Worm (Caenorhabditis elegans) whole organism, late embryonic: ENCODE results near the gene cyp-25A2.

Experiments
- C08G9.2 ChIP-seq: sonication (generic microtip); optimal IDR thresholded peaks from 2 replicates; lab custom pipeline; 2016; ENCODE audit warnings: mild to moderate bottlenecking, missing genetic modification characterization, moderate library complexity, missing compliant biosample characterization
- C38D4.7 ChIP-seq: fragments of 200-800 bp; sonication (Bioruptor generic); optimal IDR thresholded peaks from 2 replicates; lab custom pipeline; 2018; ENCODE audit warnings: mild to moderate bottlenecking, missing genetic modification characterization, moderate library complexity, missing compliant biosample characterization
- K09A11.1 ChIP-seq: sonication (generic microtip); optimal IDR thresholded peaks from 2 replicates; lab custom pipeline; 2017; ENCODE audit warnings: antibody characterized with exemption, mild to moderate bottlenecking, missing genetic modification characterization, missing compliant biosample characterization; ENCODE audit not compliant: insufficient read depth
- T23F11.4 ChIP-seq: fragments of 200-800 bp; sonication (Bioruptor generic); optimal IDR thresholded peaks from 2 replicates; lab custom pipeline; 2018; ENCODE audit warnings: mild to moderate bottlenecking, missing genetic modification characterization, missing compliant biosample characterization
- Y22D7AL.16 ChIP-seq: sonication (generic microtip); optimal IDR thresholded peaks from 2 replicates; lab custom pipeline; 2016; ENCODE audit warnings: missing genetic modification characterization, missing compliant biosample characterization
- ceh-18 ChIP-seq: sonication (generic microtip); optimal IDR thresholded peaks from 2 replicates; lab custom pipeline; 2016; ENCODE audit warnings: missing genetic modification characterization, missing compliant biosample characterization
- ceh-2 ChIP-seq: sonication (generic microtip); optimal IDR thresholded peaks from 2 replicates; lab custom pipeline; 2016; ENCODE audit warnings: missing genotype, missing genetic modification characterization, missing compliant biosample characterization
- ceh-34 ChIP-seq: sonication (generic microtip); optimal IDR thresholded peaks from 2 replicates; lab custom pipeline; 2016; ENCODE audit warnings: mild to moderate bottlenecking, missing genetic modification characterization, missing compliant biosample characterization
- ceh-9 ChIP-seq: sonication (generic microtip); optimal IDR thresholded peaks from 2 replicates; lab custom pipeline; 2016; ENCODE audit warnings: mild to moderate bottlenecking, missing genetic modification characterization, inconsistent platforms, missing compliant biosample characterization
- elt-2 ChIP-seq: sonication (generic microtip); optimal IDR thresholded peaks from 2 replicates; lab custom pipeline; 2016; ENCODE audit warnings: missing genetic modification reagents, missing genetic modification characterization, missing compliant biosample characterization
- elt-4 ChIP-seq: sonication (generic microtip); optimal IDR thresholded peaks from 2 replicates; lab custom pipeline; 2016; ENCODE audit warnings: missing genetic modification characterization, missing compliant biosample characterization
- ets-4 ChIP-seq: sonication (generic microtip); optimal IDR thresholded peaks from 2 replicates; lab custom pipeline; 2016; ENCODE audit warnings: missing genetic modification characterization, missing compliant biosample characterization
- eyg-1 ChIP-seq: sonication (generic microtip); optimal IDR thresholded peaks from 2 replicates; lab custom pipeline; 2016; ENCODE audit warnings: missing genotype, missing genetic modification characterization, missing compliant biosample characterization
- fkh-10 ChIP-seq: fragments of 150-350 bp; optimal IDR thresholded peaks from 2 replicates; lab custom pipeline; 2014; ENCODE audit warnings: missing biosample characterization, missing genetic modification reagents, missing genetic modification characterization
- fkh-6 ChIP-seq: sonication (generic microtip); optimal IDR thresholded peaks from 2 replicates; lab custom pipeline; 2016; ENCODE audit warnings: missing genetic modification characterization, missing compliant biosample characterization
- gmeb-2 ChIP-seq: sonication (generic microtip); optimal IDR thresholded peaks from 2 replicates; lab custom pipeline; 2016; ENCODE audit warnings: missing genetic modification characterization, inconsistent platforms, missing compliant biosample characterization
- hlh-30 ChIP-seq: sonication (generic microtip); optimal IDR thresholded peaks from 2 replicates; lab custom pipeline; 2017; ENCODE audit warnings: antibody characterized with exemption, missing genetic modification characterization, missing compliant biosample characterization; ENCODE audit not compliant: insufficient read depth
- hlh-8 ChIP-seq: sonication (generic microtip); optimal IDR thresholded peaks from 2 replicates; lab custom pipeline; 2016; ENCODE audit warnings: missing genotype, missing genetic modification characterization, missing compliant biosample characterization
- nfya-1 ChIP-seq: sonication (generic microtip); optimal IDR thresholded peaks from 2 replicates; lab custom pipeline; 2017; ENCODE audit warnings: missing genetic modification characterization, mild to moderate bottlenecking, missing compliant biosample characterization, antibody characterized with exemption, moderate library complexity
- nhr-11 ChIP-seq: fragments of 150-350 bp; optimal IDR thresholded peaks from 2 replicates; lab custom pipeline; 2014; ENCODE audit warnings: missing biosample characterization, missing genetic modification characterization
- nhr-232 ChIP-seq: sonication (generic microtip); optimal IDR thresholded peaks from 2 replicates; lab custom pipeline; 2016; ENCODE audit warnings: missing genetic modification characterization, missing compliant biosample characterization
- npax-4 ChIP-seq: sonication (generic microtip); optimal IDR thresholded peaks from 2 replicates; lab custom pipeline; 2016; ENCODE audit warnings: missing genetic modification characterization, missing compliant biosample characterization
- pag-3 ChIP-seq: sonication (generic microtip); optimal IDR thresholded peaks from 2 replicates; lab custom pipeline; 2016; ENCODE audit warnings: missing compliant biosample characterization, missing genetic modification characterization, borderline replicate concordance
- pat-9 ChIP-seq: fragments of 200-800 bp; sonication (Bioruptor generic); optimal IDR thresholded peaks from 2 replicates; lab custom pipeline; 2018; ENCODE audit warnings: mild to moderate bottlenecking, missing genetic modification characterization, moderate library complexity, missing compliant biosample characterization
- pax-1 ChIP-seq: fragments of 150-350 bp; optimal IDR thresholded peaks from 2 replicates; lab custom pipeline; 2014; ENCODE audit warnings: missing biosample characterization, missing genetic modification characterization
- pha-2 ChIP-seq: sonication (generic microtip); optimal IDR thresholded peaks from 2 replicates; lab custom pipeline; 2017; ENCODE audit warnings: mild to moderate bottlenecking, missing genetic modification characterization, missing compliant biosample characterization
- pha-4 ChIP-seq: fragments of 150-350 bp; optimal IDR thresholded peaks from 2 replicates; lab custom pipeline; 2018; ENCODE audit warnings: missing biosample characterization, missing genetic modification reagents, missing genetic modification characterization
- pqm-1 ChIP-seq: sonication (generic microtip); optimal IDR thresholded peaks from 2 replicates; lab custom pipeline; 2016; ENCODE audit warnings: missing genetic modification characterization, missing compliant biosample characterization
- pros-1 ChIP-seq: fragments of 150-350 bp; optimal IDR thresholded peaks from 2 replicates; lab custom pipeline; 2014; ENCODE audit warnings: missing biosample characterization, missing genetic modification reagents, missing genetic modification characterization
- rnt-1 ChIP-seq: sonication (generic microtip); optimal IDR thresholded peaks from 2 replicates; lab custom pipeline; 2016; ENCODE audit warnings: missing genetic modification characterization, missing compliant biosample characterization
- sox-2 ChIP-seq: fragments of 200-800 bp; sonication (Bioruptor generic); IDR thresholded peaks from 2 replicates; pipeline ENCODE4 v1.3.6; 2022; ENCODE audit warnings: missing genetic modification reagents, missing genetic modification characterization, missing compliant biosample characterization
- sox-4 ChIP-seq: sonication (generic microtip); optimal IDR thresholded peaks from 2 replicates; lab custom pipeline; 2017; ENCODE audit warnings: mild to moderate bottlenecking, missing genetic modification characterization, inconsistent platforms, missing compliant biosample characterization
- tbx-2 ChIP-seq: sonication (generic microtip); optimal IDR thresholded peaks from 2 replicates; lab custom pipeline; 2016; ENCODE audit warnings: missing genetic modification characterization, missing compliant biosample characterization
- unc-3 ChIP-seq, 2 experiments: fragments of 200-800 bp in 1 of 2; sonication (Bioruptor generic) in 1 of 2; sonication (generic microtip) in 1 of 2; conservative IDR thresholded peaks in 1 of 2; optimal IDR thresholded peaks in 1 of 2; 2 replicates each; pipeline versions ENCODE4 v1.3.6 to Lab custom; 2016 to 2022; ENCODE audit warnings: missing compliant biosample characterization in 2 of 2, missing genetic modification characterization in 2 of 2, missing genetic modification reagents in 1 of 2
- ztf-16 ChIP-seq: sonication (generic microtip); optimal IDR thresholded peaks from 2 replicates; lab custom pipeline; 2017; ENCODE audit warnings: missing genetic modification characterization, missing compliant biosample characterization

Gene cyp-25A2

ce11 chrIII:3795933-3796332, 39.1 kb upstream of the cyp-25A2 start:
- TF ChIP-seq pax-1 (tag; lab: Kevin White, UChicago) (no peak), pat-9 (no peak), npax-4 (tag; lab: Kevin White, UChicago) (no peak), pha-4 (tag; lab: Kevin White, UChicago) (no peak), ceh-9 (tag; lab: Kevin White, UChicago) (no peak), nhr-11 (tag; lab: Kevin White, UChicago) (no peak), elt-2 (tag; lab: Kevin White, UChicago) (no peak), T23F11.4 (GFP tag; lab: Kevin White, UChicago) (no peak), ceh-34 (tag; lab: Kevin White, UChicago) (no peak), hlh-8 (no peak), unc-3 (GFP tag; conservative IDR thresholded peaks at IDR 0.05; lab: Robert Waterston, UW) (no peak), unc-3 (tag; optimal IDR thresholded peaks at IDR 0.05; lab: Kevin White, UChicago) (no peak), rnt-1 (no peak), nhr-232 (no peak), C38D4.7 (no peak), ets-4 (no peak)

ce11 chrIII:3797180-3798026, 37.6 kb upstream of the cyp-25A2 start:
- TF ChIP-seq rnt-1 (peak; percentile 57), ztf-16 (tag; lab: Kevin White, UChicago) (no peak), elt-4 (tag; lab: Kevin White, UChicago) (no peak), pax-1 (tag; lab: Kevin White, UChicago) (peak; percentile 4), ets-4 (no peak), tbx-2 (tag; lab: Kevin White, UChicago) (peak; percentile 17), ceh-18 (tag; lab: Kevin White, UChicago) (no peak), C08G9.2 (tag; lab: Kevin White, UChicago) (no peak), ceh-2 (tag; lab: Kevin White, UChicago) (no peak), fkh-10 (GFP tag; lab: Kevin White, UChicago) (no peak), gmeb-2 (tag; lab: Kevin White, UChicago) (no peak), hlh-30 (peak; percentile 49)

- no peak for TF ChIP-seq eyg-1 (tag; lab: Kevin White, UChicago)
- TF ChIP-seq T23F11.4 (GFP tag; lab: Kevin White, UChicago): no peak
- no peak for TF ChIP-seq rnt-1
- no peak for TF ChIP-seq npax-4 (tag; lab: Kevin White, UChicago)
- TF ChIP-seq fkh-6: no peak
- TF ChIP-seq pag-3 (tag; lab: Kevin White, UChicago): no peak
- TF ChIP-seq nfya-1 (tag; lab: Kevin White, UChicago): peak; percentile 98
- TF ChIP-seq sox-2 (GFP tag; lab: Robert Waterston, UW): no peak
- no peak for TF ChIP-seq pqm-1 (tag; lab: Kevin White, UChicago)
Observed at ce11 chrIII:3798416-3798815, 36.6 kb upstream of the cyp-25A2 start.

- TF ChIP-seq nfya-1 (tag; lab: Kevin White, UChicago) (peak; percentile 23), T23F11.4 (GFP tag; lab: Kevin White, UChicago) (no peak), elt-2 (tag; lab: Kevin White, UChicago) (peak; percentile 28)
Observed at ce11 chrIII:3799213-3799612, 35.8 kb upstream of the cyp-25A2 start.

- TF ChIP-seq Y22D7AL.16 (tag; lab: Kevin White, UChicago) (no peak), K09A11.1 (tag; lab: Kevin White, UChicago) (no peak), sox-4 (tag; lab: Kevin White, UChicago) (no peak), hlh-8 (no peak), sox-2 (GFP tag; lab: Robert Waterston, UW) (no peak), pha-2 (tag; lab: Kevin White, UChicago) (no peak), C08G9.2 (tag; lab: Kevin White, UChicago) (no peak), pros-1 (tag; lab: Kevin White, UChicago) (no peak)
Observed at ce11 chrIII:3800240-3800933, 34.6 kb upstream of the cyp-25A2 start, which contains the start of gene mtm-3. Gene mtm-3, minus strand, starts transcription at chrIII:3800467.
